Fruit fly (Drosophila melanogaster): Measurements from ENCODE around the gene CG4592.
A peak's percentile ranks its signal among the peaks of the same experiment; 100 is the strongest.

Gene CG4592

dm6 chr2L:9918020-9918959 is 3.1 kb upstream of the CG4592 start, which contains the start of the genes CG5885 and CG4598 (continued):
- TF ChIP-seq CG15011 (GFP tag; optimal IDR thresholded peaks at IDR 0.05) (peak; percentile 18), Atf6 (GFP tag; IDR thresholded peaks at IDR 0.05) (peak; percentile 67; the same call in 1 of the 2 replicates), ara (GFP tag; IDR thresholded peaks at IDR 0.05) (peak; percentile 35; the same call in 1 of the 2 replicates), cas (GFP tag; IDR thresholded peaks at IDR 0.05) (no peak), CG5180 (GFP tag; optimal IDR thresholded peaks at IDR 0.05) (peak; percentile 48), CG16779 (GFP tag; IDR thresholded peaks at IDR 0.05) (0 out of 2 replicates have a peak, but pooled peaks have one; percentile 13), Lim3 (GFP tag; IDR thresholded peaks at IDR 0.05) (no peak), CG3065 (GFP tag; optimal IDR thresholded peaks at IDR 0.05) (no peak), abd-A (tag; optimal IDR thresholded peaks at IDR 0.05) (no peak), CG2712 (tag; optimal IDR thresholded peaks at IDR 0.05) (peak; percentile 61), CG31365 (tag; optimal IDR thresholded peaks at IDR 0.05) (no peak), dimm (GFP tag; IDR thresholded peaks at IDR 0.05) (no peak), CG4730 (GFP tag; IDR thresholded peaks at IDR 0.05) (0 out of 2 replicates have a peak, but pooled peaks have one; percentile 22), hb (GFP tag; IDR thresholded peaks at IDR 0.05; ENCODE audit: partially characterized antibody) (peak; percentile 69), CG10366 (GFP tag; IDR thresholded peaks at IDR 0.05) (peak; percentile 70), CG4360 (GFP tag; IDR thresholded peaks at IDR 0.05) (no peak), lab (GFP tag; optimal IDR thresholded peaks at IDR 0.05) (peak; percentile 40), CG17829 (tag; optimal IDR thresholded peaks at IDR 0.05) (peak; percentile 56), az2 (GFP tag; optimal IDR thresholded peaks at IDR 0.05) (peak; percentile 76), CG30431 (GFP tag; optimal IDR thresholded peaks at IDR 0.05) (peak; percentile 15), CG10979 (tag; optimal IDR thresholded peaks at IDR 0.05) (peak; percentile 58), CG33557 (GFP tag; optimal IDR thresholded peaks at IDR 0.05) (peak; percentile 48), tin (GFP tag; optimal IDR thresholded peaks at IDR 0.05) (peak; percentile 48), CG31388 (GFP tag; optimal IDR thresholded peaks at IDR 0.05) (no peak), CG3847 (GFP tag; IDR thresholded peaks at IDR 0.05) (peak; percentile 59), CG14667 (GFP tag; IDR thresholded peaks at IDR 0.05) (peak; percentile 27; the same call in 1 of the 2 replicates), CG2120 (GFP tag; optimal IDR thresholded peaks at IDR 0.05) (peak; percentile 76), Mes4 (GFP tag; optimal IDR thresholded peaks at IDR 0.05) (no peak), vvl (GFP tag; IDR thresholded peaks at IDR 0.05) (peak; percentile 81), CkIIα-i1 (GFP tag; IDR thresholded peaks at IDR 0.05) (no peak), CG10543 (GFP tag; optimal IDR thresholded peaks at IDR 0.05) (peak; percentile 73), gem (tag; optimal IDR thresholded peaks at IDR 0.05) (peak; percentile 87), CG14050 (GFP tag; IDR thresholded peaks at IDR 0.05) (no peak; the same call in 1 of the 3 replicates), Trl (optimal IDR thresholded peaks at IDR 0.05) (no peak), Trl (GFP tag; optimal IDR thresholded peaks at IDR 0.05) (peak; percentile 21), CG9215 (GFP tag; IDR thresholded peaks at IDR 0.05) (0 out of 2 replicates have a peak, but pooled peaks have one; percentile 13), CG13424 (tag; optimal IDR thresholded peaks at IDR 0.05) (peak; percentile 78), cato (GFP tag; optimal IDR thresholded peaks at IDR 0.05; ENCODE audit: borderline replicate concordance) (peak; percentile 29), al (GFP tag; IDR thresholded peaks at IDR 0.05) (peak; percentile 53), luna (GFP tag; optimal IDR thresholded peaks at IDR 0.05) (no peak), otp (GFP tag; IDR thresholded peaks at IDR 0.05) (peak; percentile 42; the same call in 2 of the 3 replicates), lbe (GFP tag; optimal IDR thresholded peaks at IDR 0.05) (peak; percentile 53), tio (GFP tag; optimal IDR thresholded peaks at IDR 0.05) (no peak), CG1792 (GFP tag; optimal IDR thresholded peaks at IDR 0.05) (no peak), CTCF (GFP tag; optimal IDR thresholded peaks at IDR 0.05) (no peak), CG1603 (tag; optimal IDR thresholded peaks at IDR 0.05) (peak; percentile 78), CG32532 (GFP tag; IDR thresholded peaks at IDR 0.05) (peak; percentile 79), schlank (tag; optimal IDR thresholded peaks at IDR 0.05) (peak; percentile 50), HHEX (GFP tag; optimal IDR thresholded peaks at IDR 0.05) (peak; percentile 38), chif (GFP tag; optimal IDR thresholded peaks at IDR 0.05) (peak in 1 of 2 experiments; percentile 30)
